Fruit fly (Drosophila melanogaster): ENCODE results near the gene Lk.

The Lk gene

dm6 chr3L:14564404-14564803, 3.8 kb upstream of the Lk start (continued):
- no peak for TF ChIP-seq phol (tag; optimal IDR thresholded peaks at IDR 0.05)
- no peak for TF ChIP-seq CG1602 (GFP tag; optimal IDR thresholded peaks at IDR 0.05)
- TF ChIP-seq Xrp1 (GFP tag; IDR thresholded peaks at IDR 0.05): no peak
- no peak for TF ChIP-seq CG9215 (GFP tag; IDR thresholded peaks at IDR 0.05)
- no peak for TF ChIP-seq CG6765 (GFP tag; optimal IDR thresholded peaks at IDR 0.05)
- TF ChIP-seq Kr (GFP tag; optimal IDR thresholded peaks at IDR 0.05): no peak
- no peak for TF ChIP-seq CG8290 (GFP tag; optimal IDR thresholded peaks at IDR 0.05)
- peak in 1 of 2 experiments; percentile 46 for TF ChIP-seq CG8290 (tag; optimal IDR thresholded peaks at IDR 0.05)
- TF ChIP-seq CG10654 (GFP tag; optimal IDR thresholded peaks at IDR 0.05): no peak
- TF ChIP-seq cg (GFP tag; optimal IDR thresholded peaks at IDR 0.05): no peak
- TF ChIP-seq E2f1 (GFP tag; IDR thresholded peaks at IDR 0.05): no peak
- TF ChIP-seq ara (GFP tag; IDR thresholded peaks at IDR 0.05): no peak
- TF ChIP-seq CG6272 (GFP tag; IDR thresholded peaks at IDR 0.05): no peak

- TF ChIP-seq CG9817 (tag; optimal IDR thresholded peaks at IDR 0.05): no peak
- TF ChIP-seq CG13775 (GFP tag; optimal IDR thresholded peaks at IDR 0.05): no peak
- TF ChIP-seq CG3065 (GFP tag; optimal IDR thresholded peaks at IDR 0.05): no peak
- TF ChIP-seq CHES-1-like (GFP tag; optimal IDR thresholded peaks at IDR 0.05): no peak
- no peak for TF ChIP-seq scrt (GFP tag; optimal IDR thresholded peaks at IDR 0.05)
- peak; percentile 30 for TF ChIP-seq gsb-n (tag; optimal IDR thresholded peaks at IDR 0.05)
- no peak for TF ChIP-seq Atf6 (GFP tag; IDR thresholded peaks at IDR 0.05)
- peak; percentile 91 for TF ChIP-seq CG2199 (GFP tag; IDR thresholded peaks at IDR 0.05)
- TF ChIP-seq lmd (GFP tag; IDR thresholded peaks at IDR 0.05): no peak
- TF ChIP-seq Pdp1 (GFP tag; optimal IDR thresholded peaks at IDR 0.05): no peak
- TF ChIP-seq lab (GFP tag; optimal IDR thresholded peaks at IDR 0.05): no peak
- no peak for TF ChIP-seq twi (tag; optimal IDR thresholded peaks at IDR 0.05)
- TF ChIP-seq CG7556 (GFP tag; optimal IDR thresholded peaks at IDR 0.05): no peak
- no peak for TF ChIP-seq Ravus (GFP tag; IDR thresholded peaks at IDR 0.05)
These were observed 2.9 kb upstream of the Lk start for dm6 chr3L:14563461-14563860.

dm6 chr3L:14562672-14563071, 2.1 kb upstream of the Lk start:
- TF ChIP-seq CG32767 (GFP tag; IDR thresholded peaks at IDR 0.05) (no peak), tap (tag; optimal IDR thresholded peaks at IDR 0.05) (no peak), Sry-β (GFP tag; optimal IDR thresholded peaks at IDR 0.05) (no peak), Dp (GFP tag; optimal IDR thresholded peaks at IDR 0.05) (peak; percentile 8), sob (GFP tag; IDR thresholded peaks at IDR 0.05) (no peak), CG5953 (GFP tag; IDR thresholded peaks at IDR 0.05) (no peak), dysf (GFP tag; IDR thresholded peaks at IDR 0.05) (no peak), sqz (GFP tag; optimal IDR thresholded peaks at IDR 0.05) (peak; percentile 68), CG31388 (GFP tag; optimal IDR thresholded peaks at IDR 0.05) (no peak), ap (GFP tag; IDR thresholded peaks at IDR 0.05) (no peak), wek (GFP tag; optimal IDR thresholded peaks at IDR 0.05) (no peak), ftz-f1 (GFP tag; optimal IDR thresholded peaks at IDR 0.05) (peak; percentile 8), ttk (GFP tag; IDR thresholded peaks at IDR 0.05) (no peak), CG3995 (GFP tag; optimal IDR thresholded peaks at IDR 0.05) (no peak), dati (GFP tag; IDR thresholded peaks at IDR 0.05) (no peak), CG18011 (GFP tag; optimal IDR thresholded peaks at IDR 0.05) (no peak), kah (GFP tag; optimal IDR thresholded peaks at IDR 0.05) (peak; percentile 84), Bgb (GFP tag; IDR thresholded peaks at IDR 0.05; ENCODE audit: partially characterized antibody) (peak; percentile 16; the same call in 1 of the 2 replicates), scrt (GFP tag; optimal IDR thresholded peaks at IDR 0.05) (peak; percentile 92), lmd (GFP tag; IDR thresholded peaks at IDR 0.05) (no peak), luna (GFP tag; optimal IDR thresholded peaks at IDR 0.05) (no peak), CG13287 (GFP tag; IDR thresholded peaks at IDR 0.05; ENCODE audit: partially characterized antibody) (peak; percentile 10; the same call in 1 of the 2 replicates), NC2α (GFP tag; optimal IDR thresholded peaks at IDR 0.05) (no peak), CG6765 (GFP tag; optimal IDR thresholded peaks at IDR 0.05) (no peak), unc-4 (GFP tag; IDR thresholded peaks at IDR 0.05; ENCODE audit: partially characterized antibody) (no peak), MTF-1 (GFP tag; optimal IDR thresholded peaks at IDR 0.05; ENCODE audit: borderline replicate concordance) (no peak), yki (optimal IDR thresholded peaks at IDR 0.05) (no peak)
